Fruit fly (Drosophila melanogaster) whole organism, embryonic: ENCODE measurements around the gene Tmtc2.

Experiments
- Bteb2 ChIP-seq: fragments of 200-800 bp; sonication (Bioruptor generic); optimal IDR thresholded peaks from 2 replicates; lab custom pipeline; 2016; ENCODE audit warnings: missing biosample characterization, missing genetic modification characterization
- C15 ChIP-seq: fragments of 200-800 bp; sonication (Bioruptor generic); IDR thresholded peaks from 3 replicates; pipeline ENCODE4 v1.3.6; 2022; ENCODE audit warnings: missing biosample characterization, missing genetic modification characterization
- CG10209 ChIP-seq: fragments of 200-800 bp; sonication (Bioruptor generic); optimal IDR thresholded peaks from 3 replicates; lab custom pipeline; 2017; ENCODE audit warnings: missing biosample characterization, mild to moderate bottlenecking, missing genetic modification characterization, missing genetic modification reagents
- CG10267 ChIP-seq: fragments of 200-800 bp; sonication (Bioruptor generic); optimal IDR thresholded peaks from 2 replicates; lab custom pipeline; 2018; ENCODE audit warnings: missing biosample characterization, mild to moderate bottlenecking, missing genetic modification characterization, moderate library complexity
- CG10321 ChIP-seq: fragments of 200-800 bp; sonication (Bioruptor generic); IDR thresholded peaks from 2 replicates; pipeline ENCODE4 v1.3.6; 2022; ENCODE audit warnings: missing biosample characterization, missing genetic modification characterization
- CG11398 ChIP-seq: fragments of 200-800 bp; sonication (Bioruptor generic); optimal IDR thresholded peaks from 2 replicates; lab custom pipeline; 2016; ENCODE audit warnings: missing biosample characterization, missing genetic modification characterization
- CG12071 ChIP-seq: fragments of 200-800 bp; sonication (Bioruptor generic); optimal IDR thresholded peaks from 3 replicates; lab custom pipeline; 2018; ENCODE audit warnings: missing biosample characterization, mild to moderate bottlenecking, missing genetic modification characterization
- CG13775 ChIP-seq: fragments of 200-800 bp; sonication (Bioruptor generic); optimal IDR thresholded peaks from 3 replicates; lab custom pipeline; 2017; ENCODE audit warnings: missing biosample characterization, mild to moderate bottlenecking, missing genetic modification characterization
- CG15011 ChIP-seq: fragments of 200-800 bp; sonication (Bioruptor generic); optimal IDR thresholded peaks from 3 replicates; lab custom pipeline; 2018; ENCODE audit warnings: missing biosample characterization, mild to moderate bottlenecking, missing genetic modification characterization
- CG17361 ChIP-seq: fragments of 200-800 bp; sonication (Bioruptor generic); IDR thresholded peaks from 3 replicates; pipeline ENCODE4 v1.3.6; 2022; ENCODE audit warnings: missing biosample characterization, missing genetic modification characterization
- CG17612 ChIP-seq: fragments of 200-800 bp; sonication (Bioruptor generic); IDR thresholded peaks from 2 replicates; pipeline ENCODE4 v1.3.6; 2022; ENCODE audit warnings: missing biosample characterization, missing genetic modification characterization
- CG2712 ChIP-seq: fragments of 200-800 bp; optimal IDR thresholded peaks from 3 replicates; lab custom pipeline; 2019; ENCODE audit warnings: missing biosample characterization, mild to moderate bottlenecking, missing genetic modification characterization, moderate library complexity
- CG31441 ChIP-seq: fragments of 200-800 bp; sonication (Bioruptor generic); IDR thresholded peaks from 2 replicates; pipeline ENCODE4 v1.3.6; 2022; ENCODE audit warnings: missing biosample characterization, missing genetic modification characterization
- CG32532 ChIP-seq: fragments of 200-800 bp; sonication (Bioruptor generic); IDR thresholded peaks from 2 replicates; pipeline ENCODE4 v1.3.6; 2022; ENCODE audit warnings: missing biosample characterization, missing genetic modification characterization
- CG42726 ChIP-seq: fragments of 200-800 bp; sonication (Bioruptor generic); IDR thresholded peaks from 2 replicates; pipeline ENCODE4 v1.3.6; 2022; ENCODE audit warnings: missing biosample characterization, missing genetic modification characterization; ENCODE audit not compliant: partially characterized antibody
- CG43689 ChIP-seq: fragments of 200-800 bp; sonication (Bioruptor generic); IDR thresholded peaks from 2 replicates; pipeline ENCODE4 v1.3.6; 2022; ENCODE audit warnings: missing biosample characterization, missing genetic modification characterization
- CG4707 ChIP-seq: fragments of 200-800 bp; sonication (Bioruptor generic); optimal IDR thresholded peaks from 2 replicates; lab custom pipeline; 2018; ENCODE audit warnings: missing biosample characterization, mild to moderate bottlenecking, missing genetic modification characterization, moderate library complexity
- CG4730 ChIP-seq: fragments of 200-800 bp; sonication (Bioruptor generic); IDR thresholded peaks from 2 replicates; pipeline ENCODE4 v1.3.6; 2022; ENCODE audit warnings: missing biosample characterization, missing genetic modification characterization
- CG5953 ChIP-seq: fragments of 200-800 bp; sonication (Bioruptor generic); IDR thresholded peaks from 2 replicates; pipeline ENCODE4 v1.3.6; 2022; ENCODE audit warnings: missing biosample characterization, missing genetic modification characterization
- CoRest ChIP-seq: fragments of 200-800 bp; sonication (Bioruptor generic); optimal IDR thresholded peaks from 3 replicates; lab custom pipeline; 2018; ENCODE audit warnings: missing biosample characterization, mild to moderate bottlenecking, missing genetic modification characterization, moderate library complexity
- Dek ChIP-seq: fragments of 200-800 bp; sonication (Bioruptor generic); optimal IDR thresholded peaks from 3 replicates; lab custom pipeline; 2019; ENCODE audit warnings: missing biosample characterization, mild to moderate bottlenecking, missing genetic modification characterization, moderate library complexity
- Dp ChIP-seq: fragments of 200-800 bp; sonication (Bioruptor generic); optimal IDR thresholded peaks from 2 replicates; lab custom pipeline; 2018; ENCODE audit warnings: missing biosample characterization, mild to moderate bottlenecking, missing genetic modification characterization, moderate library complexity
- H15 ChIP-seq: fragments of 200-800 bp; sonication (Bioruptor generic); IDR thresholded peaks from 3 replicates; pipeline ENCODE4 v1.3.6; 2022; ENCODE audit warnings: missing biosample characterization, missing genetic modification characterization
- HLH54F ChIP-seq: fragments of 200-800 bp; sonication (Bioruptor generic); optimal IDR thresholded peaks from 3 replicates; lab custom pipeline; 2016; ENCODE audit warnings: missing biosample characterization, missing genetic modification characterization
- HLHmδ ChIP-seq: fragments of 200-800 bp; sonication (Bioruptor generic); optimal IDR thresholded peaks from 2 replicates; lab custom pipeline; 2018; ENCODE audit warnings: missing biosample characterization, mild to moderate bottlenecking, missing genetic modification characterization, moderate library complexity
- Jarid2 ChIP-seq: fragments of 200-800 bp; sonication (Bioruptor generic); optimal IDR thresholded peaks from 3 replicates; lab custom pipeline; 2017; ENCODE audit warnings: mild to moderate bottlenecking, missing biosample characterization, missing genetic modification reagents, missing genetic modification characterization
- Lhr ChIP-seq: fragments of 200-800 bp; sonication (Bioruptor generic); optimal IDR thresholded peaks from 3 replicates; lab custom pipeline; 2017; ENCODE audit warnings: mild to moderate bottlenecking, missing biosample characterization, missing genetic modification reagents, missing genetic modification characterization
- MESR4 ChIP-seq: fragments of 200-800 bp; sonication (Bioruptor generic); optimal IDR thresholded peaks from 2 replicates; lab custom pipeline; 2018; ENCODE audit warnings: missing biosample characterization, mild to moderate bottlenecking, missing genetic modification characterization, moderate library complexity
- Nf-YB ChIP-seq: fragments of 200-800 bp; sonication (Bioruptor generic); optimal IDR thresholded peaks from 3 replicates; lab custom pipeline; 2019; ENCODE audit warnings: missing biosample characterization, mild to moderate bottlenecking, missing genetic modification characterization, moderate library complexity
- NfI ChIP-seq: fragments of 200-800 bp; sonication (Bioruptor generic); optimal IDR thresholded peaks from 3 replicates; lab custom pipeline; 2018; ENCODE audit warnings: missing biosample characterization, mild to moderate bottlenecking, missing genetic modification characterization, moderate library complexity
- Rx ChIP-seq: fragments of 200-800 bp; sonication (Bioruptor generic); IDR thresholded peaks from 2 replicates; pipeline ENCODE4 v1.3.6; 2022; ENCODE audit warnings: missing biosample characterization, missing genetic modification characterization
- Sry-β ChIP-seq: fragments of 200-800 bp; sonication (Bioruptor generic); optimal IDR thresholded peaks from 2 replicates; lab custom pipeline; 2018; ENCODE audit warnings: missing biosample characterization, mild to moderate bottlenecking, missing genetic modification characterization, moderate library complexity
- Xbp1 ChIP-seq: fragments of 200-800 bp; sonication (Bioruptor generic); optimal IDR thresholded peaks from 3 replicates; lab custom pipeline; 2016; ENCODE audit warnings: missing biosample characterization, mild to moderate bottlenecking, missing genetic modification characterization
- YL-1 ChIP-seq: fragments of 200-800 bp; sonication (Bioruptor generic); optimal IDR thresholded peaks from 3 replicates; lab custom pipeline; 2017; ENCODE audit warnings: missing biosample characterization, mild to moderate bottlenecking, missing genetic modification characterization
- amos ChIP-seq: fragments of 200-800 bp; sonication (Bioruptor generic); IDR thresholded peaks from 2 replicates; pipeline ENCODE4 v1.3.6; 2022; ENCODE audit warnings: missing biosample characterization, missing genetic modification characterization; ENCODE audit not compliant: partially characterized antibody
- az2 ChIP-seq: fragments of 200-800 bp; sonication (Bioruptor generic); optimal IDR thresholded peaks from 3 replicates; lab custom pipeline; 2016; ENCODE audit warnings: missing biosample characterization, missing genetic modification characterization
- bbx ChIP-seq: fragments of 200-800 bp; sonication (Bioruptor generic); IDR thresholded peaks from 2 replicates; pipeline ENCODE4 v1.3.6; 2022; ENCODE audit warnings: missing biosample characterization, missing genetic modification characterization; ENCODE audit not compliant: partially characterized antibody
- bowl ChIP-seq: fragments of 200-800 bp; sonication (Bioruptor generic); IDR thresholded peaks from 2 replicates; pipeline ENCODE4 v1.3.6; 2022; ENCODE audit warnings: missing biosample characterization, missing genetic modification characterization
- caup ChIP-seq: fragments of 200-800 bp; sonication (Bioruptor generic); optimal IDR thresholded peaks from 3 replicates; lab custom pipeline; 2017; ENCODE audit warnings: missing biosample characterization, mild to moderate bottlenecking, missing genetic modification characterization, moderate library complexity; ENCODE audit not compliant: severe bottlenecking
- corto ChIP-seq: fragments of 200-800 bp; sonication (Bioruptor generic); optimal IDR thresholded peaks from 2 replicates; lab custom pipeline; 2016; ENCODE audit warnings: missing biosample characterization, mild to moderate bottlenecking, missing genetic modification characterization, moderate library complexity
- cwo ChIP-seq: fragments of 200-800 bp; sonication (Bioruptor generic); optimal IDR thresholded peaks from 3 replicates; lab custom pipeline; 2017; ENCODE audit warnings: missing biosample characterization, missing genetic modification characterization, mild to moderate bottlenecking, moderate library complexity, missing genetic modification reagents
- dan ChIP-seq: fragments of 200-800 bp; sonication (Bioruptor generic); IDR thresholded peaks from 2 replicates; pipeline ENCODE4 v1.3.6; 2022; ENCODE audit warnings: missing biosample characterization, missing genetic modification characterization
- dimm ChIP-seq: fragments of 200-800 bp; sonication (Bioruptor generic); IDR thresholded peaks from 2 replicates; pipeline ENCODE4 v1.3.6; 2022; ENCODE audit warnings: missing biosample characterization, missing genetic modification characterization
- gcm ChIP-seq: fragments of 200-800 bp; sonication (Bioruptor generic); optimal IDR thresholded peaks from 2 replicates; lab custom pipeline; 2019; ENCODE audit warnings: missing biosample characterization, mild to moderate bottlenecking, missing genetic modification characterization, moderate library complexity
- hb ChIP-seq: fragments of 200-800 bp; sonication (Bioruptor generic); IDR thresholded peaks from 3 replicates; pipeline ENCODE4 v1.3.6; 2022; ENCODE audit warnings: missing biosample characterization, missing genetic modification characterization; ENCODE audit not compliant: partially characterized antibody
- onecut ChIP-seq: fragments of 200-800 bp; sonication (Bioruptor generic); IDR thresholded peaks from 2 replicates; pipeline ENCODE4 v1.3.6; 2022; ENCODE audit warnings: missing biosample characterization, missing genetic modification characterization
- repo ChIP-seq: fragments of 200-800 bp; sonication (Bioruptor generic); optimal IDR thresholded peaks from 2 replicates; lab custom pipeline; 2016; ENCODE audit warnings: missing biosample characterization, missing genetic modification characterization
- ro ChIP-seq: fragments of 200-800 bp; sonication (Bioruptor generic); IDR thresholded peaks from 2 replicates; pipeline ENCODE4 v1.3.6; 2022; ENCODE audit warnings: missing biosample characterization, missing genetic modification characterization
- salm ChIP-seq: fragments of 200-800 bp; sonication (Bioruptor generic); optimal IDR thresholded peaks from 2 replicates; lab custom pipeline; 2018; ENCODE audit warnings: missing biosample characterization, mild to moderate bottlenecking, missing genetic modification characterization
- slbo ChIP-seq: fragments of 200-800 bp; sonication (Bioruptor generic); IDR thresholded peaks from 2 replicates; pipeline ENCODE4 v1.3.6; 2022; ENCODE audit warnings: missing biosample characterization, missing genetic modification characterization

Tmtc2 gene

dm6 chr2L:936922-937321 is 14.3 kb downstream of the Tmtc2 start (continued):
- TF ChIP-seq CG15011 (GFP tag; lab: Kevin White, UChicago) (no peak), Lhr (GFP tag; lab: Kevin White, UChicago) (no peak), Nf-YB (GFP tag; lab: Kevin White, UChicago) (no peak), onecut (peak; percentile 40; the same call in 1 of the 2 replicates), caup (peak; percentile 52), slbo (GFP tag; lab: Robert Waterston, UW) (peak; percentile 63; the same call in 1 of the 2 replicates), cwo (no peak), bowl (GFP tag; lab: Robert Waterston, UW) (no peak), Bteb2 (no peak), H15 (GFP tag; lab: Robert Waterston, UW) (0 out of 3 replicates have a peak, but pooled peaks have one; percentile 14), CG11398 (GFP tag; lab: Kevin White, UChicago) (no peak), CG12071 (peak; percentile 26), NfI (GFP tag; lab: Kevin White, UChicago) (peak; percentile 34), CG10321 (GFP tag; lab: Robert Waterston, UW) (no peak), Jarid2 (no peak), CG13775 (GFP tag; lab: Kevin White, UChicago) (no peak), CG10267 (tag; lab: Kevin White, UChicago) (no peak), CoRest (peak; percentile 25), hb (GFP tag; lab: Robert Waterston, UW) (no peak), CG2712 (no peak), corto (GFP tag; lab: Kevin White, UChicago) (no peak), CG42726 (GFP tag; lab: Robert Waterston, UW) (no peak), CG4707 (GFP tag; lab: Kevin White, UChicago) (no peak), HLHmδ (GFP tag; lab: Kevin White, UChicago) (no peak), C15 (no peak), CG43689 (no peak), Xbp1 (peak; percentile 29), CG5953 (GFP tag; lab: Robert Waterston, UW) (no peak), CG32532 (GFP tag; lab: Robert Waterston, UW) (peak; percentile 64), az2 (GFP tag; lab: Kevin White, UChicago) (no peak), CG10209 (GFP tag; lab: Kevin White, UChicago) (peak; percentile 17), Dek (peak; percentile 16), amos (GFP tag; lab: Robert Waterston, UW) (no peak), dimm (GFP tag; lab: Robert Waterston, UW) (no peak), ro (GFP tag; lab: Robert Waterston, UW) (no peak), CG4730 (GFP tag; lab: Robert Waterston, UW) (peak; percentile 40; the same call in 1 of the 2 replicates), dan (GFP tag; lab: Robert Waterston, UW) (no peak), MESR4 (GFP tag; lab: Kevin White, UChicago) (no peak), YL-1 (GFP tag; lab: Kevin White, UChicago) (no peak), salm (no peak), gcm (GFP tag; lab: Kevin White, UChicago) (no peak), bbx (GFP tag; lab: Robert Waterston, UW) (no peak), HLH54F (peak; percentile 40), CG17361 (GFP tag; lab: Robert Waterston, UW) (no peak), CG31441 (GFP tag; lab: Robert Waterston, UW) (no peak), Sry-β (no peak), Rx (GFP tag; lab: Robert Waterston, UW) (0 out of 2 replicates have a peak, but pooled peaks have one; percentile 20), repo (GFP tag; lab: Kevin White, UChicago) (no peak), Dp (no peak), CG17612 (no peak)
